Fruit fly (Drosophila melanogaster): ENCODE data around the gene CG5026.
A peak's percentile ranks its signal among the peaks of the same experiment; 100 is the strongest.

Gene CG5026

dm6 chr3L:8968437-8968836, at the start of gene CG5026:
Gene CG5026 (plus strand): TSS chr3L:8968528.
- peak; percentile 28 for TF ChIP-seq CG17801 (GFP tag; optimal IDR thresholded peaks at IDR 0.05; ENCODE audit: partially characterized antibody)

dm6 chr3L:8919678-8920077, 48.6 kb upstream of the CG5026 start:
- TF ChIP-seq CG17801 (GFP tag; optimal IDR thresholded peaks at IDR 0.05; ENCODE audit: partially characterized antibody): no peak

dm6 chr3L:8920710-8921109, 47.6 kb upstream of the CG5026 start:
- TF ChIP-seq CG17801 (GFP tag; optimal IDR thresholded peaks at IDR 0.05; ENCODE audit: partially characterized antibody): no peak

- no peak for TF ChIP-seq CG17801 (GFP tag; optimal IDR thresholded peaks at IDR 0.05; ENCODE audit: partially characterized antibody)
Measured at dm6 chr3L:8924417-8924913, 43.9 kb upstream of the CG5026 start.

dm6 chr3L:8924999-8925398, 43.3 kb upstream of the CG5026 start:
- TF ChIP-seq CG17801 (GFP tag; optimal IDR thresholded peaks at IDR 0.05; ENCODE audit: partially characterized antibody): no peak

- no peak for TF ChIP-seq CG17801 (GFP tag; optimal IDR thresholded peaks at IDR 0.05; ENCODE audit: partially characterized antibody)
Measured at dm6 chr3L:8925679-8926078, 42.6 kb upstream of the CG5026 start.

dm6 chr3L:8929527-8929926, 38.8 kb upstream of the CG5026 start:
- TF ChIP-seq CG17801 (GFP tag; optimal IDR thresholded peaks at IDR 0.05; ENCODE audit: partially characterized antibody): no peak

dm6 chr3L:8931916-8932315, 36.4 kb upstream of the CG5026 start:
- TF ChIP-seq CG17801 (GFP tag; optimal IDR thresholded peaks at IDR 0.05; ENCODE audit: partially characterized antibody): peak; percentile 49

- TF ChIP-seq CG17801 (GFP tag; optimal IDR thresholded peaks at IDR 0.05; ENCODE audit: partially characterized antibody): no peak
Measured at dm6 chr3L:8939654-8940053, 28.7 kb upstream of the CG5026 start.

- no peak for TF ChIP-seq CG17801 (GFP tag; optimal IDR thresholded peaks at IDR 0.05; ENCODE audit: partially characterized antibody)
Measured at dm6 chr3L:8947848-8948494, 20.4 kb upstream of the CG5026 start.

dm6 chr3L:8949823-8950222, 18.5 kb upstream of the CG5026 start:
- no peak for TF ChIP-seq CG17801 (GFP tag; optimal IDR thresholded peaks at IDR 0.05; ENCODE audit: partially characterized antibody)

- TF ChIP-seq CG17801 (GFP tag; optimal IDR thresholded peaks at IDR 0.05; ENCODE audit: partially characterized antibody): no peak
Measured at dm6 chr3L:8950955-8951354, 17.4 kb upstream of the CG5026 start.

dm6 chr3L:8951507-8951906, 16.8 kb upstream of the CG5026 start:
- TF ChIP-seq CG17801 (GFP tag; optimal IDR thresholded peaks at IDR 0.05; ENCODE audit: partially characterized antibody): no peak

- no peak for TF ChIP-seq CG17801 (GFP tag; optimal IDR thresholded peaks at IDR 0.05; ENCODE audit: partially characterized antibody)
Measured at dm6 chr3L:8952549-8953198, 15.7 kb upstream of the CG5026 start.

dm6 chr3L:8953199-8953956, 14.9 kb upstream of the CG5026 start:
- peak; percentile 55 for TF ChIP-seq CG17801 (GFP tag; optimal IDR thresholded peaks at IDR 0.05; ENCODE audit: partially characterized antibody)

Data from ovary, adult (tissue).